Worm (Caenorhabditis elegans) whole organism, L2 larva: ENCODE data around the gene atp-5.

ENCODE experiments used
- C34F6.9 ChIP-seq: fragments of 150-350 bp; optimal IDR thresholded peaks from 2 replicates; lab custom pipeline; 2014; ENCODE audit warnings: missing biosample characterization, missing genetic modification characterization
- F13H6.1 ChIP-seq: sonication (generic microtip); optimal IDR thresholded peaks from 2 replicates; lab custom pipeline; 2016; ENCODE audit warnings: missing genetic modification characterization, missing compliant biosample characterization
- R02D3.7 ChIP-seq: fragments of 150-350 bp; optimal IDR thresholded peaks from 2 replicates; lab custom pipeline; 2014; ENCODE audit warnings: missing biosample characterization, missing genetic modification characterization
- Y55F3AM.14 ChIP-seq: fragments of 200-800 bp; sonication (Bioruptor generic); optimal IDR thresholded peaks from 2 replicates; lab custom pipeline; 2018; ENCODE audit warnings: mild to moderate bottlenecking, missing genetic modification characterization, missing compliant biosample characterization
- ZK546.5 ChIP-seq: sonication (generic microtip); optimal IDR thresholded peaks from 2 replicates; lab custom pipeline; 2017; ENCODE audit warnings: missing biosample characterization, missing genetic modification characterization
- alr-1 ChIP-seq: fragments of 150-350 bp; optimal IDR thresholded peaks from 2 replicates; lab custom pipeline; 2014; ENCODE audit warnings: missing biosample characterization, missing genetic modification characterization
- aly-2 ChIP-seq: fragments of 150-350 bp; optimal IDR thresholded peaks from 2 replicates; lab custom pipeline; 2014; ENCODE audit warnings: missing biosample characterization, missing genetic modification characterization
- ama-1 ChIP-seq: fragments of 150-350 bp; optimal IDR thresholded peaks from 2 replicates; lab custom pipeline; 2018; ENCODE audit warnings: inconsistent platforms
- blmp-1 ChIP-seq: sonication (generic microtip); optimal IDR thresholded peaks from 2 replicates; lab custom pipeline; 2017; ENCODE audit warnings: missing genetic modification characterization, mild to moderate bottlenecking, missing compliant biosample characterization, antibody characterized with exemption, moderate library complexity; ENCODE audit not compliant: insufficient read depth
- ceh-16 ChIP-seq: fragments of 150-350 bp; optimal IDR thresholded peaks from 2 replicates; lab custom pipeline; 2014; ENCODE audit warnings: missing biosample characterization, missing genetic modification characterization
- ceh-82 ChIP-seq: fragments of 150-350 bp; optimal IDR thresholded peaks from 2 replicates; lab custom pipeline; 2014; ENCODE audit warnings: missing biosample characterization, missing genetic modification characterization
- crh-2 ChIP-seq: sonication (generic microtip); optimal IDR thresholded peaks from 2 replicates; lab custom pipeline; 2017; ENCODE audit warnings: missing biosample characterization, missing genetic modification characterization
- dmd-4 ChIP-seq: sonication (generic microtip); optimal IDR thresholded peaks from 2 replicates; lab custom pipeline; 2017; ENCODE audit warnings: missing biosample characterization, missing genetic modification characterization
- egl-27 ChIP-seq: sonication (generic microtip); optimal IDR thresholded peaks from 3 replicates; lab custom pipeline; 2017; ENCODE audit warnings: missing biosample characterization, missing genetic modification reagents, missing genetic modification characterization
- elt-1 ChIP-seq: fragments of 150-350 bp; optimal IDR thresholded peaks from 2 replicates; lab custom pipeline; 2014; ENCODE audit warnings: missing biosample characterization, missing genetic modification characterization
- elt-3 ChIP-seq: sonication (generic microtip); optimal IDR thresholded peaks from 2 replicates; lab custom pipeline; 2017; ENCODE audit warnings: missing biosample characterization, missing genetic modification characterization
- fos-1 ChIP-seq: fragments of 150-350 bp; optimal IDR thresholded peaks from 2 replicates; lab custom pipeline; 2014; ENCODE audit warnings: missing biosample characterization, missing genetic modification characterization
- gmeb-1 ChIP-seq: fragments of 150-350 bp; optimal IDR thresholded peaks from 2 replicates; lab custom pipeline; 2014; ENCODE audit warnings: missing biosample characterization, missing genetic modification characterization
- lin-11 ChIP-seq: fragments of 150-350 bp; sonication (generic microtip); optimal IDR thresholded peaks from 2 replicates; lab custom pipeline; 2014; ENCODE audit warnings: missing biosample characterization, missing genetic modification characterization, inconsistent platforms, mixed read lengths
- lin-13 ChIP-seq: fragments of 150-350 bp; optimal IDR thresholded peaks from 2 replicates; lab custom pipeline; 2014; ENCODE audit warnings: missing biosample characterization, missing genetic modification reagents, missing genetic modification characterization
- lin-39 ChIP-seq: fragments of 150-350 bp; optimal IDR thresholded peaks from 2 replicates; lab custom pipeline; 2014; ENCODE audit warnings: missing biosample characterization, missing genetic modification reagents, missing genetic modification characterization
- lsy-2 ChIP-seq, 2 experiments: fragments of 150-350 bp in 1 of 2; sonication (generic microtip) in 1 of 2; optimal IDR thresholded peaks; 2 replicates each; lab custom pipeline; 2014 to 2017; ENCODE audit warnings: missing biosample characterization in 2 of 2, missing genetic modification characterization in 2 of 2
- mab-5 ChIP-seq: fragments of 150-350 bp; optimal IDR thresholded peaks from 2 replicates; lab custom pipeline; 2014; ENCODE audit warnings: missing biosample characterization, missing genetic modification characterization
- mbf-1 ChIP-seq: sonication (generic microtip); optimal IDR thresholded peaks from 2 replicates; lab custom pipeline; 2017; ENCODE audit warnings: missing biosample characterization, missing genetic modification characterization
- mdl-1 ChIP-seq, 2 experiments: fragments of 150-350 bp in 1 of 2; sonication (generic microtip) in 1 of 2; optimal IDR thresholded peaks; 2 replicates each; lab custom pipeline; 2017; ENCODE audit warnings: missing biosample characterization in 2 of 2, missing genetic modification characterization in 2 of 2
- nhr-10 ChIP-seq: sonication (generic microtip); optimal IDR thresholded peaks from 2 replicates; lab custom pipeline; 2017; ENCODE audit warnings: missing biosample characterization, missing genetic modification characterization
- nhr-11 ChIP-seq: fragments of 150-350 bp; optimal IDR thresholded peaks from 2 replicates; lab custom pipeline; 2014; ENCODE audit warnings: missing biosample characterization, missing genetic modification characterization
- nhr-12 ChIP-seq: fragments of 150-350 bp; optimal IDR thresholded peaks from 2 replicates; lab custom pipeline; 2014; ENCODE audit warnings: missing biosample characterization, missing genetic modification characterization
- nhr-129 ChIP-seq: fragments of 150-350 bp; optimal IDR thresholded peaks from 2 replicates; lab custom pipeline; 2014; ENCODE audit warnings: missing biosample characterization, missing genetic modification characterization
- nhr-21 ChIP-seq: fragments of 150-350 bp; optimal IDR thresholded peaks from 2 replicates; lab custom pipeline; 2014; ENCODE audit warnings: missing biosample characterization, missing genetic modification characterization
- nhr-23 ChIP-seq: fragments of 150-350 bp; optimal IDR thresholded peaks from 2 replicates; lab custom pipeline; 2014; ENCODE audit warnings: missing biosample characterization, missing genetic modification reagents, missing genetic modification characterization
- nhr-237 ChIP-seq: fragments of 150-350 bp; optimal IDR thresholded peaks from 2 replicates; lab custom pipeline; 2014; ENCODE audit warnings: missing biosample characterization, missing genetic modification characterization
- nhr-25 ChIP-seq: fragments of 150-350 bp; sonication (generic microtip); optimal IDR thresholded peaks from 3 replicates; lab custom pipeline; 2014; ENCODE audit warnings: missing biosample characterization, missing genetic modification characterization
- nhr-6 ChIP-seq: fragments of 150-350 bp; optimal IDR thresholded peaks from 2 replicates; lab custom pipeline; 2014; ENCODE audit warnings: missing biosample characterization, missing genetic modification characterization
- nhr-77 ChIP-seq: fragments of 150-350 bp; optimal IDR thresholded peaks from 2 replicates; lab custom pipeline; 2014; ENCODE audit warnings: missing biosample characterization, missing genetic modification characterization
- peb-1 ChIP-seq: fragments of 150-350 bp; optimal IDR thresholded peaks from 2 replicates; lab custom pipeline; 2014; ENCODE audit warnings: missing biosample characterization, missing genetic modification characterization
- sem-4 ChIP-seq: fragments of 150-350 bp; optimal IDR thresholded peaks from 2 replicates; lab custom pipeline; 2014; ENCODE audit warnings: missing biosample characterization, missing genetic modification reagents, missing genetic modification characterization
- skn-1 ChIP-seq: sonication (generic microtip); optimal IDR thresholded peaks from 2 replicates; lab custom pipeline; 2017; ENCODE audit warnings: missing biosample characterization, missing genetic modification characterization
- sma-3 ChIP-seq: sonication (generic microtip); optimal IDR thresholded peaks from 2 replicates; lab custom pipeline; 2016; ENCODE audit warnings: missing genetic modification reagents, missing genetic modification characterization, missing compliant biosample characterization
- sma-9 ChIP-seq, 2 experiments: fragments of 150-350 bp in 1 of 2; sonication (generic microtip) in 1 of 2; optimal IDR thresholded peaks; 2 replicates each; lab custom pipeline; 2014 to 2016; ENCODE audit warnings: missing genetic modification characterization in 2 of 2, mild to moderate bottlenecking in 1 of 2, missing biosample characterization in 1 of 2, missing compliant biosample characterization in 1 of 2, missing genetic modification reagents in 1 of 2, moderate library complexity in 1 of 2
- snpc-4 ChIP-seq: fragments of 150-350 bp; optimal IDR thresholded peaks from 2 replicates; lab custom pipeline; 2014; ENCODE audit warnings: missing biosample characterization, missing genetic modification characterization
- unc-39 ChIP-seq: fragments of 150-350 bp; optimal IDR thresholded peaks from 2 replicates; lab custom pipeline; 2014; ENCODE audit warnings: missing biosample characterization, missing genetic modification characterization
- unc-55 ChIP-seq: fragments of 150-350 bp; sonication (generic microtip); optimal IDR thresholded peaks from 3 replicates; lab custom pipeline; 2014; ENCODE audit warnings: missing biosample characterization, missing genetic modification reagents, missing genetic modification characterization
- unc-62 ChIP-seq: fragments of 150-350 bp; optimal IDR thresholded peaks from 2 replicates; lab custom pipeline; 2014; ENCODE audit warnings: missing biosample characterization, missing genetic modification reagents, missing genetic modification characterization
- zag-1 ChIP-seq: fragments of 150-350 bp; optimal IDR thresholded peaks from 2 replicates; lab custom pipeline; 2014; ENCODE audit warnings: missing biosample characterization, missing genetic modification characterization
- ztf-1 ChIP-seq: fragments of 200-800 bp; sonication (Bioruptor generic); conservative IDR thresholded peaks from 2 replicates; pipeline ENCODE4 v1.3.6; 2022; ENCODE audit warnings: missing genetic modification characterization, missing compliant biosample characterization
- ztf-11 ChIP-seq: sonication (generic microtip); optimal IDR thresholded peaks from 2 replicates; lab custom pipeline; 2017; ENCODE audit warnings: missing biosample characterization, missing genetic modification characterization
- ztf-4 ChIP-seq: fragments of 150-350 bp; optimal IDR thresholded peaks from 2 replicates; lab custom pipeline; 2014; ENCODE audit warnings: missing biosample characterization, missing genetic modification characterization

Gene atp-5

DNA sequence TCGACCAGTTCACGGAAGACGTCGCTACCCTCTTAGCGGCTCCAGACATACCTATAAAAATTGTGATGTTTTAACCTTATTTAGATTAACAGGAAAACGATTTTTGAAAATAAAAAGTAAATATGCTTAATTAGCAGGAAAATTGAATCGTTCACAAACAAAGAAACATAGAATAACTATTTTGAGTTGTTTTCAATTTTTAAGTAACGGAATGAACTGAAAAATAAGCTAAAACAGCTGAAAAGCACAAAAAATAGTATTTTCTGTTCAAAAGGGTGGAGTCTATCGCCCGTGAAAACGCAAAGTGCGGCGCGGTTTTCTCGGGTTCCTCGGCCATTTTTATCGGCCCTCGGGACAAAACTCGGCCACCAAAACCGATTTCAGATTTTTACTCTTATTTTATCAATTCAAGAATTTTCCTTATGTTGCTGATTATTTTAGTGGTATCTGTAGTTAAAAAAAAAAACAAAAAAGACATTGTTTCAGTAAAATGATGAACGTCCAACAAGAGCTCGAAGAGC lies at the start of gene atp-5, which contains the start of gene lmtr-3:
TSS of gene atp-5 (minus strand) at position 51 of the 521 bp plus-strand sequence.
TSS of gene lmtr-3 (plus strand) at position 370 of the 521 bp plus-strand sequence.
- TF ChIP-seq elt-1 (tag; lab: Kevin White, UChicago) = no peak
- peak; percentile 67 for TF ChIP-seq nhr-129
- no peak for TF ChIP-seq egl-27 (tag; lab: Kevin White, UChicago)
- peak; percentile 67 for TF ChIP-seq crh-2 (tag; lab: Kevin White, UChicago)
- no peak for TF ChIP-seq alr-1
- no peak for TF ChIP-seq ceh-82
- peak; percentile 65 for TF ChIP-seq nhr-25 (tag; lab: Kevin White, UChicago)
- no peak for TF ChIP-seq mbf-1 (tag; lab: Kevin White, UChicago)
- TF ChIP-seq unc-39 = no peak
- TF ChIP-seq aly-2 (tag; lab: Kevin White, UChicago) = no peak
- TF ChIP-seq sma-9 (GFP tag; optimal IDR thresholded peaks at IDR 0.05; lab: Kevin White, UChicago) = peak; percentile 72
- TF ChIP-seq sma-9 (tag; optimal IDR thresholded peaks at IDR 0.05; lab: Kevin White, UChicago) = no peak
- no peak for TF ChIP-seq peb-1 (tag; lab: Kevin White, UChicago)
- no peak for TF ChIP-seq ama-1 (lab: Kevin White, UChicago)
- TF ChIP-seq nhr-10 (tag; lab: Kevin White, UChicago) = no peak
- TF ChIP-seq ZK546.5 (tag; lab: Kevin White, UChicago) = no peak
- TF ChIP-seq blmp-1 = no peak
- TF ChIP-seq ztf-1 (GFP tag; lab: Robert Waterston, UW) = no peak
- TF ChIP-seq ztf-11 (tag; lab: Kevin White, UChicago) = no peak
- peak; percentile 72 for TF ChIP-seq lin-11 (tag; lab: Kevin White, UChicago)
- no peak for TF ChIP-seq skn-1 (tag; lab: Kevin White, UChicago)
- no peak for TF ChIP-seq dmd-4
- TF ChIP-seq unc-55 (GFP tag; lab: Kevin White, UChicago) = peak; percentile 89
- no peak for TF ChIP-seq nhr-12 (tag; lab: Kevin White, UChicago)
- no peak for TF ChIP-seq nhr-23 (tag; lab: Kevin White, UChicago)
- TF ChIP-seq sem-4 (tag; lab: Kevin White, UChicago) = peak; percentile 2
- no peak for TF ChIP-seq nhr-77 (tag; lab: Kevin White, UChicago)
- TF ChIP-seq nhr-6 (tag; lab: Kevin White, UChicago) = no peak
- no peak for TF ChIP-seq snpc-4 (tag; lab: Kevin White, UChicago)
- no peak for TF ChIP-seq mab-5 (tag; lab: Kevin White, UChicago)
- TF ChIP-seq elt-3 (tag; lab: Kevin White, UChicago) = no peak
- TF ChIP-seq F13H6.1 = peak; percentile 75
- no peak for TF ChIP-seq R02D3.7
- no peak for TF ChIP-seq Y55F3AM.14 (GFP tag; lab: Kevin White, UChicago)
- no peak for TF ChIP-seq unc-62 (GFP tag; lab: Kevin White, UChicago)
- peak; percentile 68 for TF ChIP-seq lin-13 (GFP tag; lab: Kevin White, UChicago)
- TF ChIP-seq ceh-16 = no peak
- TF ChIP-seq nhr-11 = no peak
- TF ChIP-seq nhr-21 (tag; lab: Kevin White, UChicago) = no peak
- TF ChIP-seq C34F6.9 (tag; lab: Kevin White, UChicago) = peak; percentile 89
- no peak for TF ChIP-seq ztf-4 (tag; lab: Kevin White, UChicago)
- TF ChIP-seq lsy-2 (tag; optimal IDR thresholded peaks at IDR 0.05; lab: Kevin White, UChicago) = peak; percentile 30 to 79
- TF ChIP-seq mdl-1 (tag; optimal IDR thresholded peaks at IDR 0.05; lab: Kevin White, UChicago) = no peak
- TF ChIP-seq nhr-237 (tag; lab: Kevin White, UChicago) = no peak
- TF ChIP-seq fos-1 (tag; lab: Kevin White, UChicago) = peak; percentile 62
- TF ChIP-seq lin-39 (tag; lab: Kevin White, UChicago) = no peak
- TF ChIP-seq sma-3 (GFP tag; lab: Kevin White, UChicago) = peak; percentile 65
- peak; percentile 68 for TF ChIP-seq gmeb-1 (tag; lab: Kevin White, UChicago)
- TF ChIP-seq zag-1 (tag; lab: Kevin White, UChicago) = no peak
